Worm (Caenorhabditis elegans) whole organism, L2 larva: ENCODE measurements around the gene nhr-110.

Experiments
- C34F6.9 ChIP-seq: fragments of 150-350 bp; optimal IDR thresholded peaks from 2 replicates; lab custom pipeline; 2014; ENCODE audit warnings: missing biosample characterization, missing genetic modification characterization
- R02D3.7 ChIP-seq: fragments of 150-350 bp; optimal IDR thresholded peaks from 2 replicates; lab custom pipeline; 2014; ENCODE audit warnings: missing biosample characterization, missing genetic modification characterization
- ZK546.5 ChIP-seq: sonication (generic microtip); optimal IDR thresholded peaks from 2 replicates; lab custom pipeline; 2017; ENCODE audit warnings: missing biosample characterization, missing genetic modification characterization
- ama-1 ChIP-seq: fragments of 150-350 bp; optimal IDR thresholded peaks from 2 replicates; lab custom pipeline; 2018; ENCODE audit warnings: inconsistent platforms
- fos-1 ChIP-seq: fragments of 150-350 bp; optimal IDR thresholded peaks from 2 replicates; lab custom pipeline; 2014; ENCODE audit warnings: missing biosample characterization, missing genetic modification characterization
- nhr-77 ChIP-seq: fragments of 150-350 bp; optimal IDR thresholded peaks from 2 replicates; lab custom pipeline; 2014; ENCODE audit warnings: missing biosample characterization, missing genetic modification characterization
- unc-62 ChIP-seq: fragments of 150-350 bp; optimal IDR thresholded peaks from 2 replicates; lab custom pipeline; 2014; ENCODE audit warnings: missing biosample characterization, missing genetic modification reagents, missing genetic modification characterization

- TF ChIP-seq ZK546.5 (tag; lab: Kevin White, UChicago) (no peak), nhr-77 (tag; lab: Kevin White, UChicago) (no peak), fos-1 (tag; lab: Kevin White, UChicago) (no peak), unc-62 (GFP tag; lab: Kevin White, UChicago) (no peak), R02D3.7 (tag; lab: Kevin White, UChicago) (no peak), ama-1 (lab: Kevin White, UChicago) (no peak), C34F6.9 (tag; lab: Kevin White, UChicago) (no peak)
These were observed 15.8 kb upstream of the nhr-110 start, which contains the start of gene str-221 for ce11 chrV:1640008-1640407.
